Fruit fly (Drosophila melanogaster) whole organism, wandering third instar larva: ENCODE measurements around the gene CG34242.

ENCODE experiments used
- Abd-B ChIP-seq: fragments of >200 bp; optimal IDR thresholded peaks from 2 replicates; lab custom pipeline; 2017; ENCODE audit warnings: missing biosample characterization, missing genetic modification characterization
- CG32264 ChIP-seq: fragments of 200-800 bp; sonication (Bioruptor generic); optimal IDR thresholded peaks from 2 replicates; lab custom pipeline; 2016; ENCODE audit warnings: missing biosample characterization, missing genetic modification characterization
- CG9705 ChIP-seq: fragments of 200-800 bp; sonication (Bioruptor generic); optimal IDR thresholded peaks from 2 replicates; lab custom pipeline; 2018; ENCODE audit warnings: missing biosample characterization, mild to moderate bottlenecking, missing genetic modification characterization
- CrebA ChIP-seq: fragments of 200-800 bp; sonication (Bioruptor generic); optimal IDR thresholded peaks from 2 replicates; lab custom pipeline; 2016; ENCODE audit warnings: missing biosample characterization, mild to moderate bottlenecking, missing genetic modification characterization, borderline replicate concordance
- Dfd ChIP-seq: fragments of >200 bp; optimal IDR thresholded peaks from 2 replicates; lab custom pipeline; 2017; ENCODE audit warnings: missing biosample characterization, missing genetic modification characterization
- Dif ChIP-seq: fragments of 200-275, 200-300 bp; sonication (Bioruptor generic); optimal IDR thresholded peaks from 2 replicates; lab custom pipeline; 2018; ENCODE audit warnings: missing biosample characterization, missing genetic modification characterization; ENCODE audit not compliant: partially characterized antibody
- GATAd ChIP-seq: sonication (Bioruptor generic); optimal IDR thresholded peaks from 2 replicates; lab custom pipeline; 2016; ENCODE audit warnings: missing biosample characterization, missing genetic modification characterization
- HLH106 ChIP-seq: fragments of 200-800 bp; optimal IDR thresholded peaks from 3 replicates; lab custom pipeline; 2019; ENCODE audit warnings: missing biosample characterization, mild to moderate bottlenecking, missing genetic modification characterization, moderate library complexity
- Hnf4 ChIP-seq: fragments of 200-800 bp; sonication (Bioruptor generic); optimal IDR thresholded peaks from 2 replicates; lab custom pipeline; 2016; ENCODE audit warnings: missing biosample characterization, mild to moderate bottlenecking, missing genetic modification characterization
- Hr78 ChIP-seq: fragments of >200 bp; optimal IDR thresholded peaks from 2 replicates; lab custom pipeline; 2017; ENCODE audit warnings: missing biosample characterization, missing genetic modification characterization
- Hr83 ChIP-seq: fragments of 200-300 bp; sonication (Bioruptor generic); optimal IDR thresholded peaks from 2 replicates; lab custom pipeline; 2016; ENCODE audit warnings: missing biosample characterization, mild to moderate bottlenecking, missing genetic modification characterization, moderate library complexity; ENCODE audit not compliant: poor library complexity, severe bottlenecking
- Jra ChIP-seq: sonication (Bioruptor generic); optimal IDR thresholded peaks from 2 replicates; lab custom pipeline; 2016; ENCODE audit warnings: missing biosample characterization, missing genetic modification characterization
- Mio ChIP-seq: sonication (Bioruptor generic); optimal IDR thresholded peaks from 2 replicates; lab custom pipeline; 2016; ENCODE audit warnings: missing biosample characterization, missing genetic modification characterization
- Myc ChIP-seq: fragments of >200 bp; optimal IDR thresholded peaks from 2 replicates; lab custom pipeline; 2017
- N ChIP-seq: fragments of >200 bp; optimal IDR thresholded peaks from 2 replicates; lab custom pipeline; 2018; ENCODE audit warnings: missing biosample characterization, missing external identifiers, missing genetic modification characterization
- OdsH ChIP-seq: fragments of 200-800 bp; sonication (Bioruptor generic); optimal IDR thresholded peaks from 2 replicates; lab custom pipeline; 2016; ENCODE audit warnings: missing biosample characterization, mild to moderate bottlenecking, missing genetic modification characterization
- Rel ChIP-seq, 2 experiments: fragments of 200-800 bp; sonication (Bioruptor generic) in 1 of 2; optimal IDR thresholded peaks; 2 replicates in 1 of 2; 3 replicates in 1 of 2; lab custom pipeline; 2016 to 2019; ENCODE audit warnings: mild to moderate bottlenecking in 2 of 2, missing biosample characterization in 2 of 2, missing genetic modification characterization in 2 of 2, moderate library complexity in 1 of 2
- Sp1 ChIP-seq: fragments of 200-800 bp; sonication (Bioruptor generic); optimal IDR thresholded peaks from 3 replicates; lab custom pipeline; 2019; ENCODE audit warnings: missing biosample characterization, mild to moderate bottlenecking, missing genetic modification characterization, moderate library complexity
- Vsx2 ChIP-seq: fragments of 200-300, 225-300 bp; sonication (Bioruptor generic); optimal IDR thresholded peaks from 2 replicates; lab custom pipeline; 2018; ENCODE audit warnings: missing biosample characterization, missing genetic modification characterization; ENCODE audit not compliant: partially characterized antibody
- br ChIP-seq: fragments of 200-800 bp; sonication (Bioruptor generic); optimal IDR thresholded peaks from 2 replicates; lab custom pipeline; 2016; ENCODE audit warnings: missing biosample characterization, missing genetic modification characterization
- brk ChIP-seq: fragments of 200-800 bp; sonication (Bioruptor generic); optimal IDR thresholded peaks from 2 replicates; lab custom pipeline; 2016; ENCODE audit warnings: missing biosample characterization, mild to moderate bottlenecking, missing genetic modification characterization
- dl ChIP-seq, 2 experiments: fragments of 175-275, 200-275 bp in 1 of 2; fragments of 200-275 bp in 1 of 2; sonication (Bioruptor generic); optimal IDR thresholded peaks; lab custom pipeline; 2018; ENCODE audit warnings: mild to moderate bottlenecking in 2 of 2, missing biosample characterization in 2 of 2, missing genetic modification characterization in 2 of 2, moderate library complexity in 2 of 2; ENCODE audit not compliant: partially characterized antibody in 2 of 2, insufficient read depth in 1 of 2
- dmrt93B ChIP-seq: fragments of 200-800 bp; sonication (Bioruptor generic); optimal IDR thresholded peaks from 2 replicates; lab custom pipeline; 2018; ENCODE audit warnings: missing biosample characterization, mild to moderate bottlenecking, missing genetic modification characterization
- dsf ChIP-seq: sonication (Bioruptor generic); optimal IDR thresholded peaks from 2 replicates; lab custom pipeline; 2016; ENCODE audit warnings: missing biosample characterization, missing genetic modification characterization, borderline replicate concordance
- ey ChIP-seq: fragments of 200-800 bp; sonication (Bioruptor generic); optimal IDR thresholded peaks from 2 replicates; lab custom pipeline; 2016; ENCODE audit warnings: missing biosample characterization, missing genetic modification characterization
- foxo ChIP-seq, 2 experiments: fragments of 200-800 bp; sonication (Bioruptor generic); optimal IDR thresholded peaks; 2 replicates in 1 of 2; 3 replicates in 1 of 2; lab custom pipeline; 2016 to 2017; ENCODE audit warnings: missing biosample characterization in 2 of 2, missing genetic modification characterization in 2 of 2
- fru ChIP-seq: fragments of 200-800 bp; sonication (Bioruptor generic); optimal IDR thresholded peaks from 3 replicates; lab custom pipeline; 2016; ENCODE audit warnings: missing biosample characterization, mild to moderate bottlenecking, missing genetic modification characterization
- h ChIP-seq: fragments of 200-800 bp; sonication (Bioruptor generic); optimal IDR thresholded peaks from 3 replicates; lab custom pipeline; 2016; ENCODE audit warnings: missing biosample characterization, mild to moderate bottlenecking, missing genetic modification characterization
- jim ChIP-seq: fragments of 175-275, 200-325 bp; sonication (Bioruptor generic); optimal IDR thresholded peaks from 2 replicates; lab custom pipeline; 2016; ENCODE audit warnings: missing biosample characterization, mild to moderate bottlenecking, missing genetic modification characterization
- lola ChIP-seq: fragments of >200 bp; optimal IDR thresholded peaks from 2 replicates; lab custom pipeline; 2017; ENCODE audit warnings: missing biosample characterization, missing genetic modification characterization
- pan ChIP-seq: fragments of >200 bp; optimal IDR thresholded peaks from 2 replicates; lab custom pipeline; 2017
- psq ChIP-seq: fragments of 200-800 bp; sonication (Bioruptor generic); optimal IDR thresholded peaks from 3 replicates; lab custom pipeline; 2017; ENCODE audit warnings: missing biosample characterization, mild to moderate bottlenecking, missing genetic modification characterization, moderate library complexity
- rgr ChIP-seq: fragments of 200-800 bp; sonication (Bioruptor generic); optimal IDR thresholded peaks from 3 replicates; lab custom pipeline; 2016; ENCODE audit warnings: missing biosample characterization, mild to moderate bottlenecking, missing genetic modification characterization
- sage ChIP-seq: fragments of 200-800 bp; sonication (Bioruptor generic); optimal IDR thresholded peaks from 2 replicates; lab custom pipeline; 2016; ENCODE audit warnings: missing biosample characterization, mild to moderate bottlenecking, missing genetic modification characterization
- sv ChIP-seq: fragments of 200-800 bp; sonication (Bioruptor generic); optimal IDR thresholded peaks from 3 replicates; lab custom pipeline; 2016; ENCODE audit warnings: missing biosample characterization, missing genetic modification characterization
- tai ChIP-seq: sonication (Bioruptor generic); optimal IDR thresholded peaks from 2 replicates; lab custom pipeline; 2016; ENCODE audit warnings: missing biosample characterization, missing genetic modification characterization
- usp ChIP-seq: fragments of >200 bp; optimal IDR thresholded peaks from 2 replicates; lab custom pipeline; 2017; ENCODE audit warnings: missing biosample characterization, missing genetic modification characterization
- woc ChIP-seq: sonication (Bioruptor generic); optimal IDR thresholded peaks from 2 replicates; lab custom pipeline; 2016; ENCODE audit warnings: missing biosample characterization, mild to moderate bottlenecking, missing genetic modification characterization

Gene CG34242

dm6 chr3L:12523941-12524340, 9.9 kb upstream of the CG34242 start, which contains the start of the genes ver and Gcn5 (continued):
- TF ChIP-seq tai (GFP tag; lab: Kevin White, UChicago) (no peak), h (GFP tag; lab: Kevin White, UChicago) (peak; percentile 99), Hnf4 (peak; percentile 98), ey (GFP tag; lab: Kevin White, UChicago) (peak; percentile 98), sv (GFP tag; lab: Kevin White, UChicago) (peak; percentile 85), Sp1 (peak; percentile 99), Myc (lab: Kevin White, UChicago) (no peak), Abd-B (no peak), Hr78 (no peak), woc (GFP tag; lab: Kevin White, UChicago) (peak; percentile 91), lola (GFP tag; lab: Kevin White, UChicago) (no peak), pan (lab: Kevin White, UChicago) (no peak), CrebA (no peak)

- TF ChIP-seq h (GFP tag; lab: Kevin White, UChicago) (peak; percentile 23), sage (peak; percentile 55), Hnf4 (peak; percentile 20), Myc (lab: Kevin White, UChicago) (peak; percentile 1), dl (GFP tag; optimal IDR thresholded peaks at IDR 0.05; lab: Kevin White, UChicago; ENCODE audit: insufficient read depth in 1 of 2, partially characterized antibody in 2 of 2) (no peak), GATAd (GFP tag; lab: Kevin White, UChicago) (no peak), N (GFP tag; lab: Kevin White, UChicago) (no peak), Vsx2 (GFP tag; lab: Kevin White, UChicago) (no peak), Hr83 (no peak), dmrt93B (GFP tag; lab: Kevin White, UChicago) (no peak), ey (GFP tag; lab: Kevin White, UChicago) (no peak), CG9705 (GFP tag; lab: Kevin White, UChicago) (no peak), pan (lab: Kevin White, UChicago) (no peak), HLH106 (tag; lab: Kevin White, UChicago) (no peak), Dfd (GFP tag; lab: Kevin White, UChicago) (no peak), jim (GFP tag; lab: Kevin White, UChicago) (no peak), rgr (no peak), usp (GFP tag; lab: Kevin White, UChicago) (no peak), fru (GFP tag; lab: Kevin White, UChicago) (peak; percentile 52), br (GFP tag; lab: Kevin White, UChicago) (no peak), woc (GFP tag; lab: Kevin White, UChicago) (peak; percentile 27), brk (GFP tag; lab: Kevin White, UChicago) (no peak), tai (GFP tag; lab: Kevin White, UChicago) (no peak), psq (no peak), Rel (GFP tag; optimal IDR thresholded peaks at IDR 0.05; lab: Kevin White, UChicago) (no peak), Rel (tag; optimal IDR thresholded peaks at IDR 0.05; lab: Kevin White, UChicago) (no peak), Dif (GFP tag; lab: Kevin White, UChicago) (no peak), dsf (GFP tag; lab: Kevin White, UChicago) (no peak), Hr78 (no peak), Jra (GFP tag; lab: Kevin White, UChicago) (no peak), OdsH (no peak), lola (GFP tag; lab: Kevin White, UChicago) (no peak), CG32264 (GFP tag; lab: Kevin White, UChicago) (no peak), CrebA (no peak), sv (GFP tag; lab: Kevin White, UChicago) (peak; percentile 34), foxo (GFP tag; optimal IDR thresholded peaks at IDR 0.05; lab: Kevin White, UChicago) (no peak), Sp1 (peak; percentile 4), Mio (GFP tag; lab: Kevin White, UChicago) (no peak), Abd-B (no peak)
Observed at dm6 chr3L:12526433-12527113, 7.2 kb upstream of the CG34242 start, which contains the start of gene eIF2beta. eIF2beta (minus strand) TSS chr3L:12526731.
